Worm (Caenorhabditis elegans) whole organism, L1 larva: ENCODE measurements around the gene VW02B12L.2.

ENCODE experiments used
- C04F5.9 ChIP-seq: sonication (generic microtip); optimal IDR thresholded peaks from 2 replicates; lab custom pipeline; 2016; ENCODE audit warnings: missing genetic modification characterization, missing compliant biosample characterization
- C34B4.2 ChIP-seq: sonication (generic microtip); optimal IDR thresholded peaks from 2 replicates; lab custom pipeline; 2017; ENCODE audit warnings: mild to moderate bottlenecking, missing genetic modification characterization, missing compliant biosample characterization
- F16B12.6 ChIP-seq: fragments of 150-350 bp; optimal IDR thresholded peaks from 2 replicates; lab custom pipeline; 2014; ENCODE audit warnings: missing biosample characterization, missing genetic modification characterization
- aha-1 ChIP-seq: fragments of 150-350 bp; optimal IDR thresholded peaks from 2 replicates; lab custom pipeline; 2014; ENCODE audit warnings: missing biosample characterization, missing genetic modification characterization
- aly-2 ChIP-seq: fragments of 150-350 bp; optimal IDR thresholded peaks from 2 replicates; lab custom pipeline; 2014; ENCODE audit warnings: missing biosample characterization, missing genetic modification characterization
- blmp-1 ChIP-seq: fragments of 150-350 bp; optimal IDR thresholded peaks from 2 replicates; lab custom pipeline; 2014; ENCODE audit warnings: missing biosample characterization, missing genetic modification characterization
- ceh-63 ChIP-seq: fragments of 200-800 bp; sonication (Bioruptor generic); optimal IDR thresholded peaks from 2 replicates; lab custom pipeline; 2018; ENCODE audit warnings: mild to moderate bottlenecking, missing genetic modification characterization, missing compliant biosample characterization
- ceh-82 ChIP-seq, 3 experiments: fragments of 150-350 bp in 1 of 3; sonication (generic microtip) in 2 of 3; optimal IDR thresholded peaks; 2 replicates each; lab custom pipeline; 2014 to 2017; ENCODE audit warnings: missing biosample characterization in 3 of 3, missing genetic modification characterization in 3 of 3
- ceh-90 ChIP-seq: sonication (generic microtip); optimal IDR thresholded peaks from 2 replicates; lab custom pipeline; 2016; ENCODE audit warnings: missing genetic modification characterization, missing compliant biosample characterization
- dpl-1 ChIP-seq, 3 experiments: fragments of 150-350 bp in 2 of 3; sonication (generic microtip) in 1 of 3; optimal IDR thresholded peaks; 2 replicates each; lab custom pipeline; 2014 to 2017; ENCODE audit warnings: missing biosample characterization in 3 of 3, missing genetic modification characterization in 3 of 3, missing genetic modification reagents in 3 of 3
- efl-1 ChIP-seq, 4 experiments: fragments of 150-350 bp; optimal IDR thresholded peaks in 3 of 4; peaks in 1 of 4; 1 replicate in 1 of 4; 2 replicates in 3 of 4; lab custom pipeline; 2014; ENCODE audit warnings: missing biosample characterization in 2 of 4, missing genetic modification characterization in 2 of 4, missing genetic modification reagents in 2 of 4
- efl-3 ChIP-seq: fragments of 200-800 bp; sonication (Bioruptor generic); optimal IDR thresholded peaks from 2 replicates; lab custom pipeline; 2018; ENCODE audit warnings: mild to moderate bottlenecking, missing genetic modification characterization, missing compliant biosample characterization
- elt-3 ChIP-seq, 6 experiments: fragments of 150-350 bp in 1 of 6; sonication (generic microtip); optimal IDR thresholded peaks; 2 replicates each; lab custom pipeline; 2017 to 2018; ENCODE audit warnings: missing biosample characterization in 6 of 6, missing genetic modification characterization in 6 of 6, inconsistent platforms in 1 of 6
- ets-5 ChIP-seq: fragments of 200-800 bp; sonication (Bioruptor generic); IDR thresholded peaks from 2 replicates; pipeline ENCODE4 v1.3.6; 2022; ENCODE audit warnings: missing genetic modification characterization, missing compliant biosample characterization
- fkh-8 ChIP-seq: sonication (generic microtip); optimal IDR thresholded peaks from 2 replicates; lab custom pipeline; 2016; ENCODE audit warnings: mild to moderate bottlenecking, missing genetic modification characterization, missing compliant biosample characterization
- fos-1 ChIP-seq: fragments of 150-350 bp; optimal IDR thresholded peaks from 2 replicates; lab custom pipeline; 2014; ENCODE audit warnings: missing biosample characterization, missing genetic modification characterization
- grh-1 ChIP-seq: fragments of 200-800 bp; sonication (Bioruptor generic); IDR thresholded peaks from 2 replicates; pipeline ENCODE4 v1.3.6; 2022; ENCODE audit warnings: missing genetic modification reagents, missing genetic modification characterization, missing compliant biosample characterization
- hlh-17 ChIP-seq: fragments of 200-800 bp; sonication (Bioruptor generic); optimal IDR thresholded peaks from 2 replicates; lab custom pipeline; 2018; ENCODE audit warnings: missing genetic modification characterization, mild to moderate bottlenecking, missing compliant biosample characterization, moderate library complexity, borderline replicate concordance
- lin-14 ChIP-seq: fragments of 200-800 bp; sonication (Bioruptor generic); optimal IDR thresholded peaks from 2 replicates; lab custom pipeline; 2018; ENCODE audit warnings: mild to moderate bottlenecking, missing genetic modification characterization, moderate library complexity, missing compliant biosample characterization
- lin-15B ChIP-seq: fragments of 150-350 bp; sonication (generic microtip); optimal IDR thresholded peaks from 3 replicates; lab custom pipeline; 2014; ENCODE audit warnings: missing biosample characterization, missing genetic modification characterization
- lin-35 ChIP-seq, 2 experiments: fragments of 150-350 bp; optimal IDR thresholded peaks; 2 replicates each; lab custom pipeline; 2014; ENCODE audit warnings: missing biosample characterization in 2 of 2, missing genetic modification characterization in 2 of 2, missing genetic modification reagents in 2 of 2
- lsy-2 ChIP-seq, 2 experiments: fragments of 150-350 bp; optimal IDR thresholded peaks; 2 replicates each; lab custom pipeline; 2014; ENCODE audit warnings: missing biosample characterization in 2 of 2, missing genetic modification characterization in 2 of 2
- mdl-1 ChIP-seq, 2 experiments: fragments of 150-350 bp; optimal IDR thresholded peaks; 2 replicates each; lab custom pipeline; 2014 to 2017; ENCODE audit warnings: missing biosample characterization in 2 of 2, missing genetic modification characterization in 2 of 2, inconsistent platforms in 1 of 2
- nhr-12 ChIP-seq: sonication (generic microtip); optimal IDR thresholded peaks from 2 replicates; lab custom pipeline; 2017; ENCODE audit warnings: missing biosample characterization, missing genetic modification characterization
- nhr-19 ChIP-seq: fragments of 200-800 bp; sonication (Bioruptor generic); conservative IDR thresholded peaks from 2 replicates; pipeline ENCODE4 v1.3.6; 2022; ENCODE audit warnings: missing genetic modification characterization, missing compliant biosample characterization
- nhr-20 ChIP-seq: sonication (generic microtip); optimal IDR thresholded peaks from 2 replicates; lab custom pipeline; 2016; ENCODE audit warnings: mild to moderate bottlenecking, missing genetic modification characterization, missing compliant biosample characterization
- nhr-28 ChIP-seq: fragments of 150-350 bp; optimal IDR thresholded peaks from 2 replicates; lab custom pipeline; 2014; ENCODE audit warnings: missing biosample characterization, missing genetic modification characterization
- nhr-47 ChIP-seq: sonication (generic microtip); optimal IDR thresholded peaks from 2 replicates; lab custom pipeline; 2016; ENCODE audit warnings: mild to moderate bottlenecking, missing genetic modification characterization, moderate library complexity, missing compliant biosample characterization
- nhr-71 ChIP-seq: sonication (generic microtip); optimal IDR thresholded peaks from 2 replicates; lab custom pipeline; 2016; ENCODE audit warnings: mild to moderate bottlenecking, missing genetic modification characterization, moderate library complexity, missing compliant biosample characterization
- nhr-77 ChIP-seq: fragments of 150-350 bp; optimal IDR thresholded peaks from 2 replicates; lab custom pipeline; 2014; ENCODE audit warnings: missing biosample characterization, missing genetic modification characterization
- nhr-85 ChIP-seq: sonication (generic microtip); peaks from one replicate; lab custom pipeline; 2016; ENCODE audit warnings: missing genetic modification characterization, inconsistent platforms, missing compliant biosample characterization
- nhr-90 ChIP-seq: sonication (generic microtip); optimal IDR thresholded peaks from 2 replicates; lab custom pipeline; 2016; ENCODE audit warnings: mild to moderate bottlenecking, missing genetic modification characterization, missing compliant biosample characterization; ENCODE audit not compliant: poor library complexity
- pag-3 ChIP-seq: sonication (generic microtip); optimal IDR thresholded peaks from 2 replicates; lab custom pipeline; 2017; ENCODE audit warnings: missing genetic modification characterization, mild to moderate bottlenecking, missing compliant biosample characterization, antibody characterized with exemption, borderline replicate concordance; ENCODE audit not compliant: insufficient read depth
- pax-3 ChIP-seq: fragments of 200-800 bp; sonication (Bioruptor generic); optimal IDR thresholded peaks from 2 replicates; lab custom pipeline; 2018; ENCODE audit warnings: mild to moderate bottlenecking, missing genetic modification characterization, moderate library complexity, missing compliant biosample characterization
- rnt-1 ChIP-seq: sonication (generic microtip); optimal IDR thresholded peaks from 2 replicates; lab custom pipeline; 2016; ENCODE audit warnings: mild to moderate bottlenecking, missing genetic modification characterization, moderate library complexity, missing compliant biosample characterization
- skn-1 ChIP-seq: fragments of 150-350 bp; optimal IDR thresholded peaks from 2 replicates; lab custom pipeline; 2014; ENCODE audit warnings: missing biosample characterization, missing genetic modification characterization
- snu-23 ChIP-seq: sonication (generic microtip); optimal IDR thresholded peaks from 2 replicates; lab custom pipeline; 2016; ENCODE audit warnings: missing genetic modification characterization, missing compliant biosample characterization
- sptf-1 ChIP-seq: fragments of 150-350 bp; optimal IDR thresholded peaks from 2 replicates; lab custom pipeline; 2014; ENCODE audit warnings: missing biosample characterization, missing genetic modification characterization
- sup-37 ChIP-seq: fragments of 200-800 bp; sonication (Bioruptor generic); optimal IDR thresholded peaks from 2 replicates; lab custom pipeline; 2018; ENCODE audit warnings: mild to moderate bottlenecking, missing genetic modification characterization, missing compliant biosample characterization
- tbx-2 ChIP-seq: sonication (generic microtip); optimal IDR thresholded peaks from 2 replicates; lab custom pipeline; 2016; ENCODE audit warnings: missing genetic modification characterization, missing compliant biosample characterization
- unc-130 ChIP-seq: fragments of 150-350 bp; optimal IDR thresholded peaks from 2 replicates; lab custom pipeline; 2017; ENCODE audit warnings: missing biosample characterization, missing genetic modification characterization, inconsistent platforms
- unc-30 ChIP-seq: sonication (generic microtip); optimal IDR thresholded peaks from 2 replicates; lab custom pipeline; 2017; ENCODE audit warnings: missing biosample characterization, missing genetic modification characterization
- unc-62 ChIP-seq: fragments of 150-350 bp; optimal IDR thresholded peaks from 2 replicates; lab custom pipeline; 2014; ENCODE audit warnings: missing biosample characterization, missing genetic modification reagents, missing genetic modification characterization
- unc-86 ChIP-seq: sonication (generic microtip); optimal IDR thresholded peaks from 2 replicates; lab custom pipeline; 2016; ENCODE audit warnings: missing genetic modification characterization, missing compliant biosample characterization
- xbp-1 ChIP-seq: sonication (generic microtip); optimal IDR thresholded peaks from 2 replicates; lab custom pipeline; 2016; ENCODE audit warnings: missing genetic modification characterization, missing compliant biosample characterization
- zag-1 ChIP-seq: fragments of 150-350 bp; optimal IDR thresholded peaks from 2 replicates; lab custom pipeline; 2014; ENCODE audit warnings: missing biosample characterization, missing genetic modification characterization
- ztf-11 ChIP-seq, 2 experiments: sonication (generic microtip); optimal IDR thresholded peaks; 2 replicates each; lab custom pipeline; 2016 to 2017; ENCODE audit warnings: missing genetic modification characterization in 2 of 2, missing biosample characterization in 1 of 2, missing compliant biosample characterization in 1 of 2

VW02B12L.2 gene

DNA sequence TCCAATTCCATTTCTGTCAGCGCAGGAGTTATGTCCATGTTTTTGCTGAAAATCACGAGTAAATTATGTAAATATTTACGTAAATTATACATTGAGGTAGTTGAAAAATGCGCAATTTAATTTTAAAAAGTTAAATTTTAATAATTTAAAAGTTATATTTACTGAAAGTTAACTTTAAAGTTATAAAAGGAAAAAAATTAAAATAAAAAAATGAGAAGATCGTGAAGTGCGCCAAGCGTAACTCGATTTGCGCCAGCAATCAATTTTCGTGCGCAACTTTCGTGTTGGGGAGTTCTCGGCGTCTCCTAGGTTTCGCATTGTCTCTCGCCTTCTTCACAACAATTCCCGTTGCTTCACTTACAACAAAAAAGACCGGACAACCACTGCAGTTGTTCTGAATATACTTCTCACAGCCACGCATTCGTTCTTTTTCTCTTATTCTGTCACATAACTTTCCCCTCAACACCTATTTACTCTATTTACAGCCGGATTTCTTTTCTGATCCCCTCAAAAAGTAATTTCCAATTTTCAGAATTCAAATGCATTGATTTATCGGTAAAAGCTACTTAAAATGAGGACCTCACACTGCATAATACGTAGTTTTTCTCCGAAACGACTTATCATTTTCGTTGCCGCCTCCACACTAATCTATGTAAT is 33.5 kb upstream of the VW02B12L.2 start, which contains the start of the genes metl-1 and W02B12.11 (continued):
- TF ChIP-seq unc-86 (tag; lab: Kevin White, UChicago) (peak; percentile 82), dpl-1 (GFP tag; optimal IDR thresholded peaks at IDR 0.05; lab: Kevin White, UChicago) (peak; percentile 74 to 81 (median 81)), aly-2 (tag; lab: Kevin White, UChicago) (peak; percentile 29), fkh-8 (tag; lab: Kevin White, UChicago) (peak; percentile 79), lin-35 (GFP tag; optimal IDR thresholded peaks at IDR 0.05; lab: Kevin White, UChicago) (peak; percentile 83 to 85), lin-15B (tag; lab: Kevin White, UChicago) (peak; percentile 69), nhr-19 (GFP tag; lab: Robert Waterston, UW) (peak; percentile 92), lin-14 (GFP tag; lab: Kevin White, UChicago) (no peak), rnt-1 (tag; lab: Kevin White, UChicago) (peak; percentile 93), ceh-90 (tag; lab: Kevin White, UChicago) (peak; percentile 5), sup-37 (peak; percentile 9), fos-1 (tag; lab: Kevin White, UChicago) (peak; percentile 20), lsy-2 (tag; optimal IDR thresholded peaks at IDR 0.05; lab: Kevin White, UChicago) (peak; percentile 90 to 94), ets-5 (GFP tag; lab: Robert Waterston, UW) (no peak), F16B12.6 (peak; percentile 54), unc-30 (tag; lab: Kevin White, UChicago) (no peak), pag-3 (tag; lab: Kevin White, UChicago) (no peak), zag-1 (tag; lab: Kevin White, UChicago) (peak; percentile 46), aha-1 (tag; lab: Kevin White, UChicago) (peak; percentile 74), ztf-11 (tag; optimal IDR thresholded peaks at IDR 0.05; lab: Kevin White, UChicago) (peak in 1 of 2 experiments; percentile 55), xbp-1 (tag; lab: Kevin White, UChicago) (peak; percentile 85), efl-3 (GFP tag; lab: Kevin White, UChicago) (peak; percentile 28), C04F5.9 (tag; lab: Kevin White, UChicago) (peak; percentile 69), nhr-28 (tag; lab: Kevin White, UChicago) (no peak), grh-1 (GFP tag; lab: Robert Waterston, UW) (peak; percentile 89), C34B4.2 (no peak), skn-1 (tag; lab: Kevin White, UChicago) (peak; percentile 72), unc-62 (no peak), pax-3 (peak; percentile 52), hlh-17 (no peak), nhr-47 (tag; lab: Kevin White, UChicago) (peak; percentile 91), nhr-77 (tag; lab: Kevin White, UChicago) (peak; percentile 39), efl-1 (optimal IDR thresholded peaks at IDR 0.05; lab: Kevin White, UChicago) (peak; percentile 80 to 85), efl-1 (GFP tag; optimal IDR thresholded peaks at IDR 0.05 in 1 of 2; lab: Kevin White, UChicago) (peak; percentile 79 to 98)

DNA sequence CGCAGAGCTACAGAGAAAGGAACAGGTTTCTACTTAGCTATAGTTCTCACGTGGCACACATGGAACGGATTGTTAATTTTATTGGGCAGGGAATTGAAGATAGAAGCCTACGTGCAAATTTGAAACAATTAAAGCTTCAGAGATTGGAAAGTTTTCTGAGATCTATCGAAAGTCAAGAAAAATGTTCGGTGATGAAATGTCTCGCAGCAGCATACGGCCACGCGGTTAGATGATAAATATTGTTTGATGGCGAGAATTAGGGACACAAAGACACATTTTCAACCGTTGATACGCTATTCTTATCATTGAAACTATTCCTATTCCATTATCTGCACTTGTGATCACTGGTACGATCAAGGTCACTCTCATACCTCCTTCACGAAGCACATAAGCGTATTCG is 32.4 kb upstream of the VW02B12L.2 start:
- no peak for TF ChIP-seq sptf-1 (tag; lab: Kevin White, UChicago)
- TF ChIP-seq dpl-1 (GFP tag; optimal IDR thresholded peaks at IDR 0.05; lab: Kevin White, UChicago), result peak in 1 of 3 experiments; percentile 30
- TF ChIP-seq tbx-2 (tag; lab: Kevin White, UChicago), result peak; percentile 2
- TF ChIP-seq lin-14 (GFP tag; lab: Kevin White, UChicago), result peak; percentile 59
- peak; percentile 72 for TF ChIP-seq nhr-85 (tag; lab: Kevin White, UChicago)
- peak; percentile 97 for TF ChIP-seq blmp-1
- TF ChIP-seq mdl-1 (tag; optimal IDR thresholded peaks at IDR 0.05; lab: Kevin White, UChicago), result peak in 1 of 2 experiments; percentile 71
- peak; percentile 2 to 93 (median 73) for TF ChIP-seq elt-3 (tag; optimal IDR thresholded peaks at IDR 0.05; lab: Kevin White, UChicago)
- peak; percentile 13 for TF ChIP-seq nhr-90 (tag; lab: Kevin White, UChicago)
- peak; percentile 22 for TF ChIP-seq unc-130 (tag; lab: Kevin White, UChicago)
- no peak for TF ChIP-seq nhr-12 (tag; lab: Kevin White, UChicago)
- TF ChIP-seq zag-1 (tag; lab: Kevin White, UChicago), result no peak
- TF ChIP-seq ceh-82 (tag; optimal IDR thresholded peaks at IDR 0.05; lab: Kevin White, UChicago), result no peak
- peak; percentile 65 for TF ChIP-seq nhr-20 (tag; lab: Kevin White, UChicago)
- TF ChIP-seq nhr-71 (tag; lab: Kevin White, UChicago), result peak; percentile 48
- peak; percentile 31 for TF ChIP-seq snu-23
- TF ChIP-seq fkh-8 (tag; lab: Kevin White, UChicago), result no peak
- TF ChIP-seq lin-35 (GFP tag; optimal IDR thresholded peaks at IDR 0.05; lab: Kevin White, UChicago), result peak in 1 of 2 experiments; percentile 56
- no peak for TF ChIP-seq ceh-63 (GFP tag; lab: Kevin White, UChicago)
